Worm (Caenorhabditis elegans) whole organism, mixed stage, embryonic: ENCODE data around the gene AC7.3.
A peak's percentile ranks its signal among the peaks of the same experiment; 100 is the strongest.

Experiments used
- blmp-1 ChIP-seq: fragments of 150-350 bp; optimal IDR thresholded peaks from 2 replicates; lab custom pipeline; 2014; ENCODE audit warnings: missing biosample characterization, missing genetic modification characterization
- lsy-2 ChIP-seq: fragments of 150-350 bp; optimal IDR thresholded peaks from 2 replicates; lab custom pipeline; 2014; ENCODE audit warnings: missing biosample characterization, missing genetic modification characterization
- snpc-4 ChIP-seq: fragments of 150-350 bp; optimal IDR thresholded peaks from 2 replicates; lab custom pipeline; 2014; ENCODE audit warnings: missing biosample characterization, missing genetic modification characterization
- sptf-1 ChIP-seq: sonication (generic microtip); optimal IDR thresholded peaks from 2 replicates; lab custom pipeline; 2017; ENCODE audit warnings: mild to moderate bottlenecking, missing genetic modification characterization, moderate library complexity, missing compliant biosample characterization
- unc-62 ChIP-seq: fragments of 150-350 bp; optimal IDR thresholded peaks from 2 replicates; lab custom pipeline; 2014; ENCODE audit warnings: missing biosample characterization, missing genetic modification reagents, missing genetic modification characterization
- ztf-11 ChIP-seq: fragments of 150-350 bp; optimal IDR thresholded peaks from 2 replicates; lab custom pipeline; 2014; ENCODE audit warnings: missing biosample characterization, missing genetic modification characterization

ce11 chrIV:5077918-5078317 lies 33.7 kb upstream of the AC7.3 start:
- TF ChIP-seq sptf-1 (no peak), blmp-1 (tag; lab: Kevin White, UChicago) (no peak), unc-62 (GFP tag; lab: Kevin White, UChicago) (peak; percentile 4), ztf-11 (tag; lab: Kevin White, UChicago) (no peak), snpc-4 (tag; lab: Kevin White, UChicago) (no peak), lsy-2 (tag; lab: Kevin White, UChicago) (no peak)
